Worm (Caenorhabditis elegans) whole organism, early embryonic: Measurements from ENCODE around the gene F38E9.1.

Experiments used
- F13C5.2 ChIP-seq: sonication (generic microtip); optimal IDR thresholded peaks from 2 replicates; lab custom pipeline; 2017; ENCODE audit warnings: mild to moderate bottlenecking, missing genetic modification characterization, inconsistent platforms, missing compliant biosample characterization
- aly-1 ChIP-seq: sonication (generic microtip); optimal IDR thresholded peaks from 2 replicates; lab custom pipeline; 2016; ENCODE audit warnings: missing genetic modification characterization, missing compliant biosample characterization
- ama-1 ChIP-seq: fragments of 150-350 bp; optimal IDR thresholded peaks from 2 replicates; lab custom pipeline; 2014
- ceh-13 ChIP-seq: fragments of 200-800 bp; sonication (Bioruptor generic); optimal IDR thresholded peaks from 2 replicates; lab custom pipeline; 2018; ENCODE audit warnings: mild to moderate bottlenecking, missing genetic modification characterization, missing compliant biosample characterization
- ceh-36 ChIP-seq: sonication (generic microtip); optimal IDR thresholded peaks from 2 replicates; lab custom pipeline; 2016; ENCODE audit warnings: missing genetic modification characterization, inconsistent platforms, missing compliant biosample characterization
- flt-1 ChIP-seq: fragments of 200-800 bp; sonication (Bioruptor generic); IDR thresholded peaks from 2 replicates; pipeline ENCODE4 v1.3.6; 2022; ENCODE audit warnings: missing genetic modification characterization, missing compliant biosample characterization
- pes-1 ChIP-seq: fragments of 200-800 bp; sonication (Bioruptor generic); IDR thresholded peaks from 2 replicates; pipeline ENCODE4 v1.3.6; 2022; ENCODE audit warnings: missing genetic modification reagents, missing genetic modification characterization, missing compliant biosample characterization
- scrt-1 ChIP-seq: fragments of 200-800 bp; sonication (Bioruptor generic); IDR thresholded peaks from 2 replicates; pipeline ENCODE4 v1.3.6; 2022; ENCODE audit warnings: missing genetic modification characterization, missing compliant biosample characterization
- tra-4 ChIP-seq: sonication (generic microtip); optimal IDR thresholded peaks from 2 replicates; lab custom pipeline; 2017; ENCODE audit warnings: missing genetic modification characterization, missing compliant biosample characterization

ce11 chrX:16451124-16451523 is 19.7 kb upstream of the F38E9.1 start:
- TF ChIP-seq aly-1 (tag; lab: Kevin White, UChicago) = no peak
- no peak for TF ChIP-seq ceh-13 (GFP tag; lab: Kevin White, UChicago)
- TF ChIP-seq ama-1 (lab: Kevin White, UChicago) = no peak
- TF ChIP-seq flt-1 = no peak
- no peak for TF ChIP-seq pes-1 (GFP tag; lab: Robert Waterston, UW)
- TF ChIP-seq F13C5.2 (tag; lab: Kevin White, UChicago) = no peak
- no peak for TF ChIP-seq scrt-1 (GFP tag; lab: Robert Waterston, UW)
- TF ChIP-seq ceh-36 (tag; lab: Kevin White, UChicago) = no peak
- no peak for TF ChIP-seq tra-4 (tag; lab: Kevin White, UChicago)
